Fruit fly (Drosophila melanogaster) whole organism, pupa: ENCODE results near the gene CG14770.

ENCODE experiments used
- CG10348 ChIP-seq: fragments of 200-800 bp; sonication (Bioruptor generic); IDR thresholded peaks from 2 replicates; pipeline ENCODE4 v1.3.6; 2022; ENCODE audit warnings: missing biosample characterization, missing genetic modification characterization
- CG12605 ChIP-seq: fragments of 200-800 bp; sonication (Bioruptor generic); IDR thresholded peaks from 2 replicates; pipeline ENCODE4 v1.3.6; 2022; ENCODE audit warnings: missing biosample characterization, missing genetic modification characterization
- CG13204 ChIP-seq: fragments of 200-800 bp; sonication (Bioruptor generic); optimal IDR thresholded peaks from 2 replicates; lab custom pipeline; 2018; ENCODE audit warnings: missing biosample characterization, mild to moderate bottlenecking, missing genetic modification characterization, moderate library complexity
- CG14655 ChIP-seq: fragments of 200-800 bp; sonication (Bioruptor generic); optimal IDR thresholded peaks from 3 replicates; lab custom pipeline; 2017; ENCODE audit warnings: mild to moderate bottlenecking, missing biosample characterization, missing genetic modification reagents, missing genetic modification characterization
- CG15710 ChIP-seq: fragments of 200-800 bp; sonication (Bioruptor generic); optimal IDR thresholded peaks from 2 replicates; lab custom pipeline; 2018; ENCODE audit warnings: missing biosample characterization, mild to moderate bottlenecking, missing genetic modification characterization, moderate library complexity
- CG17806 ChIP-seq: fragments of 200-800 bp; sonication (Bioruptor generic); optimal IDR thresholded peaks from 2 replicates; lab custom pipeline; 2018; ENCODE audit warnings: missing biosample characterization, mild to moderate bottlenecking, missing genetic modification characterization, moderate library complexity
- CG32121 ChIP-seq: fragments of 200-800 bp; sonication (Bioruptor generic); IDR thresholded peaks from 2 replicates; pipeline ENCODE4 v1.3.6; 2022; ENCODE audit warnings: missing biosample characterization, missing genetic modification characterization
- CG34367 ChIP-seq: fragments of 200-800 bp; sonication (Bioruptor generic); optimal IDR thresholded peaks from 2 replicates; lab custom pipeline; 2018; ENCODE audit warnings: missing biosample characterization, mild to moderate bottlenecking, missing genetic modification characterization
- CG4496 ChIP-seq: fragments of 200-800 bp; sonication (Bioruptor generic); IDR thresholded peaks from 3 replicates; pipeline ENCODE4 v1.3.6; 2022; ENCODE audit warnings: missing biosample characterization, missing genetic modification characterization
- CG8159 ChIP-seq: fragments of 200-800 bp; sonication (Bioruptor generic); optimal IDR thresholded peaks from 3 replicates; lab custom pipeline; 2018; ENCODE audit warnings: missing biosample characterization, mild to moderate bottlenecking, missing genetic modification characterization, moderate library complexity
- CG8301 ChIP-seq: fragments of 200-800 bp; sonication (Bioruptor generic); optimal IDR thresholded peaks from 2 replicates; lab custom pipeline; 2018; ENCODE audit warnings: missing biosample characterization, mild to moderate bottlenecking, missing genetic modification characterization
- CG9948 ChIP-seq: fragments of 200-800 bp; sonication (Bioruptor generic); optimal IDR thresholded peaks from 2 replicates; lab custom pipeline; 2018; ENCODE audit warnings: missing biosample characterization, mild to moderate bottlenecking, missing genetic modification characterization, moderate library complexity
- D1 ChIP-seq: fragments of 200-800 bp; sonication (Bioruptor generic); optimal IDR thresholded peaks from 2 replicates; lab custom pipeline; 2018; ENCODE audit warnings: missing biosample characterization, mild to moderate bottlenecking, missing genetic modification characterization, moderate library complexity
- EcR ChIP-seq: fragments of 200-800 bp; sonication (Bioruptor generic); optimal IDR thresholded peaks from 3 replicates; lab custom pipeline; 2019; ENCODE audit warnings: missing biosample characterization, missing genetic modification characterization, mild to moderate bottlenecking, moderate library complexity, missing genetic modification reagents
- Ets98B ChIP-seq: fragments of 200-800 bp; sonication (Bioruptor generic); IDR thresholded peaks from 2 replicates; pipeline ENCODE4 v1.3.6; 2022; ENCODE audit warnings: missing biosample characterization, missing genetic modification characterization
- Pif1A ChIP-seq: fragments of 200-800 bp; sonication (Bioruptor generic); optimal IDR thresholded peaks from 3 replicates; lab custom pipeline; 2016; ENCODE audit warnings: missing biosample characterization, missing genetic modification characterization
- Pif1B ChIP-seq: fragments of 200-800 bp; sonication (Bioruptor generic); optimal IDR thresholded peaks from 3 replicates; lab custom pipeline; 2016; ENCODE audit warnings: missing biosample characterization, missing genetic modification characterization
- Snoo ChIP-seq: fragments of 200-800 bp; sonication (Bioruptor generic); optimal IDR thresholded peaks from 3 replicates; lab custom pipeline; 2017; ENCODE audit warnings: missing biosample characterization, mild to moderate bottlenecking, missing genetic modification characterization, inconsistent platforms
- fd96Ca ChIP-seq: fragments of 200-800 bp; sonication (Bioruptor generic); IDR thresholded peaks from 3 replicates; pipeline ENCODE4 v1.3.6; 2022; ENCODE audit warnings: missing biosample characterization, missing genetic modification characterization
- gl ChIP-seq: fragments of 200-800 bp; sonication (Bioruptor generic); optimal IDR thresholded peaks from 2 replicates; lab custom pipeline; 2018; ENCODE audit warnings: missing biosample characterization, mild to moderate bottlenecking, missing genetic modification characterization
- rn ChIP-seq: fragments of 200-800 bp; sonication (Bioruptor generic); IDR thresholded peaks from 2 replicates; pipeline ENCODE4 v1.3.6; 2022; ENCODE audit warnings: missing biosample characterization, missing genetic modification characterization

Gene CG14770

dm6 chrX:1368949-1369348 is at the start of gene CG14770:
CG14770 (plus strand) TSS chrX:1369249.
- no peak for TF ChIP-seq CG8301
- no peak for TF ChIP-seq CG4496 (GFP tag; lab: Robert Waterston, UW)
- TF ChIP-seq rn (GFP tag; lab: Robert Waterston, UW), result no peak
- TF ChIP-seq Pif1A (GFP tag; lab: Kevin White, UChicago), result no peak
- TF ChIP-seq CG12605 (GFP tag; lab: Robert Waterston, UW), result no peak
- TF ChIP-seq CG14655 (GFP tag; lab: Kevin White, UChicago), result no peak
- TF ChIP-seq D1 (tag; lab: Kevin White, UChicago), result no peak
- no peak for TF ChIP-seq fd96Ca (GFP tag; lab: Robert Waterston, UW)
- no peak for TF ChIP-seq EcR

- TF ChIP-seq CG13204 (GFP tag; lab: Kevin White, UChicago) (peak; percentile 10), CG14655 (GFP tag; lab: Kevin White, UChicago) (peak; percentile 18), CG8159 (peak; percentile 3), EcR (peak; percentile 84), Ets98B (GFP tag; lab: Robert Waterston, UW) (no peak), Snoo (tag; lab: Kevin White, UChicago) (peak; percentile 29)
Observed at dm6 chrX:1320144-1320981, 48.7 kb upstream of the CG14770 start.

- TF ChIP-seq gl (tag; lab: Kevin White, UChicago), result no peak
- peak; percentile 46 for TF ChIP-seq EcR
Observed at dm6 chrX:1321043-1321442, 48.0 kb upstream of the CG14770 start.

- TF ChIP-seq Snoo (tag; lab: Kevin White, UChicago) (no peak), rn (GFP tag; lab: Robert Waterston, UW) (no peak), CG4496 (GFP tag; lab: Robert Waterston, UW) (no peak), EcR (no peak), CG8301 (no peak)
- TF ChIP-seq, all 21 proteins: peak for 0
Observed at dm6 chrX:1321664-1322063, 47.4 kb upstream of the CG14770 start.

- TF ChIP-seq EcR (peak; percentile 13), CG14655 (GFP tag; lab: Kevin White, UChicago) (no peak), rn (GFP tag; lab: Robert Waterston, UW) (no peak), CG8301 (no peak), D1 (tag; lab: Kevin White, UChicago) (no peak), CG4496 (GFP tag; lab: Robert Waterston, UW) (peak; percentile 39; the same call in 1 of the 3 replicates), fd96Ca (GFP tag; lab: Robert Waterston, UW) (no peak), gl (tag; lab: Kevin White, UChicago) (no peak), CG15710 (tag; lab: Kevin White, UChicago) (no peak), CG32121 (GFP tag; lab: Robert Waterston, UW) (0 out of 2 replicates have a peak, but pooled peaks have one; percentile 16), CG10348 (GFP tag; lab: Robert Waterston, UW) (no peak)
Observed at dm6 chrX:1322214-1322613, 46.8 kb upstream of the CG14770 start, which contains the start of gene DAAM. DAAM (minus strand) TSS chrX:1322362.

dm6 chrX:1337998-1338397 is 31.1 kb upstream of the CG14770 start:
- TF ChIP-seq D1 (tag; lab: Kevin White, UChicago) (no peak), CG17806 (tag; lab: Kevin White, UChicago) (no peak), gl (tag; lab: Kevin White, UChicago) (no peak), rn (GFP tag; lab: Robert Waterston, UW) (no peak), EcR (peak; percentile 56), CG8159 (no peak), CG14655 (GFP tag; lab: Kevin White, UChicago) (no peak), CG8301 (no peak), CG13204 (GFP tag; lab: Kevin White, UChicago) (peak; percentile 76), CG32121 (GFP tag; lab: Robert Waterston, UW) (0 out of 2 replicates have a peak, but pooled peaks have one; percentile 10), CG34367 (tag; lab: Kevin White, UChicago) (no peak), CG12605 (GFP tag; lab: Robert Waterston, UW) (no peak), CG15710 (tag; lab: Kevin White, UChicago) (no peak), CG9948 (tag; lab: Kevin White, UChicago) (no peak), CG10348 (GFP tag; lab: Robert Waterston, UW) (no peak), Ets98B (GFP tag; lab: Robert Waterston, UW) (peak; percentile 56; the same call in 1 of the 2 replicates), Snoo (tag; lab: Kevin White, UChicago) (no peak), fd96Ca (GFP tag; lab: Robert Waterston, UW) (0 out of 3 replicates have a peak, but pooled peaks have one; percentile 14), CG4496 (GFP tag; lab: Robert Waterston, UW) (no peak), Pif1A (GFP tag; lab: Kevin White, UChicago) (no peak), Pif1B (no peak)
